Worm (Caenorhabditis elegans) whole organism, late embryonic: Measurements from ENCODE around the gene spe-49.

ENCODE experiments used
- C38D4.7 ChIP-seq: fragments of 200-800 bp; sonication (Bioruptor generic); optimal IDR thresholded peaks from 2 replicates; lab custom pipeline; 2018; ENCODE audit warnings: mild to moderate bottlenecking, missing genetic modification characterization, moderate library complexity, missing compliant biosample characterization
- F13H6.1 ChIP-seq: sonication (generic microtip); optimal IDR thresholded peaks from 2 replicates; lab custom pipeline; 2016; ENCODE audit warnings: missing genetic modification characterization, missing compliant biosample characterization
- K02D7.2 ChIP-seq: sonication (generic microtip); optimal IDR thresholded peaks from 2 replicates; lab custom pipeline; 2017; ENCODE audit warnings: mild to moderate bottlenecking, missing genetic modification characterization, missing compliant biosample characterization
- K09A11.1 ChIP-seq: sonication (generic microtip); optimal IDR thresholded peaks from 2 replicates; lab custom pipeline; 2017; ENCODE audit warnings: antibody characterized with exemption, mild to moderate bottlenecking, missing genetic modification characterization, missing compliant biosample characterization; ENCODE audit not compliant: insufficient read depth
- T23F11.4 ChIP-seq: fragments of 200-800 bp; sonication (Bioruptor generic); optimal IDR thresholded peaks from 2 replicates; lab custom pipeline; 2018; ENCODE audit warnings: mild to moderate bottlenecking, missing genetic modification characterization, missing compliant biosample characterization
- ahr-1 ChIP-seq: sonication (generic microtip); optimal IDR thresholded peaks from 2 replicates; lab custom pipeline; 2016; ENCODE audit warnings: missing genetic modification characterization, missing compliant biosample characterization
- ama-1 ChIP-seq: fragments of 150-350 bp; optimal IDR thresholded peaks from 2 replicates; lab custom pipeline; 2014
- ceh-2 ChIP-seq: sonication (generic microtip); optimal IDR thresholded peaks from 2 replicates; lab custom pipeline; 2016; ENCODE audit warnings: missing genotype, missing genetic modification characterization, missing compliant biosample characterization
- ceh-24 ChIP-seq: sonication (generic microtip); optimal IDR thresholded peaks from 2 replicates; lab custom pipeline; 2016; ENCODE audit warnings: mild to moderate bottlenecking, missing genetic modification characterization, missing compliant biosample characterization
- ceh-9 ChIP-seq: sonication (generic microtip); optimal IDR thresholded peaks from 2 replicates; lab custom pipeline; 2016; ENCODE audit warnings: mild to moderate bottlenecking, missing genetic modification characterization, inconsistent platforms, missing compliant biosample characterization
- che-1 ChIP-seq: sonication (generic microtip); optimal IDR thresholded peaks from 2 replicates; lab custom pipeline; 2016; ENCODE audit warnings: mild to moderate bottlenecking, missing genetic modification characterization, missing compliant biosample characterization
- dmd-4 ChIP-seq: sonication (generic microtip); optimal IDR thresholded peaks from 2 replicates; lab custom pipeline; 2016; ENCODE audit warnings: borderline replicate concordance, missing genetic modification characterization, missing compliant biosample characterization
- elt-2 ChIP-seq: sonication (generic microtip); optimal IDR thresholded peaks from 2 replicates; lab custom pipeline; 2016; ENCODE audit warnings: missing genetic modification reagents, missing genetic modification characterization, missing compliant biosample characterization
- elt-4 ChIP-seq: sonication (generic microtip); optimal IDR thresholded peaks from 2 replicates; lab custom pipeline; 2016; ENCODE audit warnings: missing genetic modification characterization, missing compliant biosample characterization
- ets-4 ChIP-seq: sonication (generic microtip); optimal IDR thresholded peaks from 2 replicates; lab custom pipeline; 2016; ENCODE audit warnings: missing genetic modification characterization, missing compliant biosample characterization
- eyg-1 ChIP-seq: sonication (generic microtip); optimal IDR thresholded peaks from 2 replicates; lab custom pipeline; 2016; ENCODE audit warnings: missing genotype, missing genetic modification characterization, missing compliant biosample characterization
- fkh-10 ChIP-seq: fragments of 150-350 bp; optimal IDR thresholded peaks from 2 replicates; lab custom pipeline; 2014; ENCODE audit warnings: missing biosample characterization, missing genetic modification reagents, missing genetic modification characterization
- fkh-6 ChIP-seq: sonication (generic microtip); optimal IDR thresholded peaks from 2 replicates; lab custom pipeline; 2016; ENCODE audit warnings: missing genetic modification characterization, missing compliant biosample characterization
- gmeb-2 ChIP-seq: sonication (generic microtip); optimal IDR thresholded peaks from 2 replicates; lab custom pipeline; 2016; ENCODE audit warnings: missing genetic modification characterization, inconsistent platforms, missing compliant biosample characterization
- hlh-15 ChIP-seq: sonication (generic microtip); optimal IDR thresholded peaks from 2 replicates; lab custom pipeline; 2016; ENCODE audit warnings: missing genetic modification characterization, missing compliant biosample characterization
- hlh-30 ChIP-seq: sonication (generic microtip); optimal IDR thresholded peaks from 2 replicates; lab custom pipeline; 2017; ENCODE audit warnings: antibody characterized with exemption, missing genetic modification characterization, missing compliant biosample characterization; ENCODE audit not compliant: insufficient read depth
- hlh-6 ChIP-seq: sonication (generic microtip); optimal IDR thresholded peaks from 2 replicates; lab custom pipeline; 2016; ENCODE audit warnings: missing genotype, missing genetic modification characterization, missing compliant biosample characterization
- lim-6 ChIP-seq: sonication (generic microtip); optimal IDR thresholded peaks from 2 replicates; lab custom pipeline; 2016; ENCODE audit warnings: missing genetic modification characterization, missing compliant biosample characterization
- madf-2 ChIP-seq: sonication (generic microtip); optimal IDR thresholded peaks from 2 replicates; lab custom pipeline; 2017; ENCODE audit warnings: missing genetic modification characterization, missing compliant biosample characterization
- mec-3 ChIP-seq: sonication (generic microtip); optimal IDR thresholded peaks from 2 replicates; lab custom pipeline; 2016; ENCODE audit warnings: borderline replicate concordance, missing genetic modification characterization, missing compliant biosample characterization
- nfya-1 ChIP-seq: sonication (generic microtip); optimal IDR thresholded peaks from 2 replicates; lab custom pipeline; 2017; ENCODE audit warnings: missing genetic modification characterization, mild to moderate bottlenecking, missing compliant biosample characterization, antibody characterized with exemption, moderate library complexity
- nhr-11 ChIP-seq: fragments of 150-350 bp; optimal IDR thresholded peaks from 2 replicates; lab custom pipeline; 2014; ENCODE audit warnings: missing biosample characterization, missing genetic modification characterization
- pat-9 ChIP-seq: fragments of 200-800 bp; sonication (Bioruptor generic); optimal IDR thresholded peaks from 2 replicates; lab custom pipeline; 2018; ENCODE audit warnings: mild to moderate bottlenecking, missing genetic modification characterization, moderate library complexity, missing compliant biosample characterization
- pha-2 ChIP-seq: sonication (generic microtip); optimal IDR thresholded peaks from 2 replicates; lab custom pipeline; 2017; ENCODE audit warnings: mild to moderate bottlenecking, missing genetic modification characterization, missing compliant biosample characterization
- pros-1 ChIP-seq: fragments of 150-350 bp; optimal IDR thresholded peaks from 2 replicates; lab custom pipeline; 2014; ENCODE audit warnings: missing biosample characterization, missing genetic modification reagents, missing genetic modification characterization
- ref-2 ChIP-seq: sonication (generic microtip); optimal IDR thresholded peaks from 2 replicates; lab custom pipeline; 2016; ENCODE audit warnings: missing genetic modification characterization, missing compliant biosample characterization
- rnt-1 ChIP-seq: sonication (generic microtip); optimal IDR thresholded peaks from 2 replicates; lab custom pipeline; 2016; ENCODE audit warnings: missing genetic modification characterization, missing compliant biosample characterization
- sox-2 ChIP-seq: fragments of 200-800 bp; sonication (Bioruptor generic); IDR thresholded peaks from 2 replicates; pipeline ENCODE4 v1.3.6; 2022; ENCODE audit warnings: missing genetic modification reagents, missing genetic modification characterization, missing compliant biosample characterization
- syd-9 ChIP-seq: sonication (generic microtip); optimal IDR thresholded peaks from 2 replicates; lab custom pipeline; 2016; ENCODE audit warnings: mild to moderate bottlenecking, missing genetic modification characterization, moderate library complexity, missing compliant biosample characterization
- tbx-2 ChIP-seq: sonication (generic microtip); optimal IDR thresholded peaks from 2 replicates; lab custom pipeline; 2016; ENCODE audit warnings: missing genetic modification characterization, missing compliant biosample characterization
- tbx-7 ChIP-seq: sonication (generic microtip); optimal IDR thresholded peaks from 2 replicates; lab custom pipeline; 2016; ENCODE audit warnings: missing genotype, missing genetic modification characterization, missing compliant biosample characterization
- unc-42 ChIP-seq: sonication (generic microtip); optimal IDR thresholded peaks from 2 replicates; lab custom pipeline; 2016; ENCODE audit warnings: missing genotype, missing genetic modification characterization, missing compliant biosample characterization
- unc-55 ChIP-seq: sonication (generic microtip); optimal IDR thresholded peaks from 2 replicates; lab custom pipeline; 2017; ENCODE audit warnings: missing biosample characterization, missing genetic modification reagents, missing genetic modification characterization
- zip-5 ChIP-seq: sonication (generic microtip); optimal IDR thresholded peaks from 2 replicates; lab custom pipeline; 2016; ENCODE audit warnings: missing genetic modification characterization, missing compliant biosample characterization

Gene spe-49

ce11 chrV:6280067-6280466 lies 1.1 kb upstream of the spe-49 start:
- no peak for TF ChIP-seq sox-2 (GFP tag; lab: Robert Waterston, UW)
- no peak for TF ChIP-seq che-1
- TF ChIP-seq fkh-10 (GFP tag; lab: Kevin White, UChicago), result no peak
- no peak for TF ChIP-seq T23F11.4
- no peak for TF ChIP-seq hlh-15 (tag; lab: Kevin White, UChicago)
- no peak for TF ChIP-seq pros-1
- no peak for TF ChIP-seq ceh-24 (tag; lab: Kevin White, UChicago)
- TF ChIP-seq F13H6.1 (tag; lab: Kevin White, UChicago), result no peak
- TF ChIP-seq hlh-6 (tag; lab: Kevin White, UChicago), result no peak
- no peak for TF ChIP-seq lim-6
- no peak for TF ChIP-seq K09A11.1 (tag; lab: Kevin White, UChicago)
- no peak for TF ChIP-seq hlh-30 (tag; lab: Kevin White, UChicago)
- TF ChIP-seq syd-9 (tag; lab: Kevin White, UChicago), result no peak
- no peak for TF ChIP-seq elt-2 (tag; lab: Kevin White, UChicago)
- TF ChIP-seq ahr-1 (tag; lab: Kevin White, UChicago), result no peak
- TF ChIP-seq ceh-9 (tag; lab: Kevin White, UChicago), result no peak
- no peak for TF ChIP-seq unc-55
- no peak for TF ChIP-seq elt-4 (tag; lab: Kevin White, UChicago)
- no peak for TF ChIP-seq madf-2 (tag; lab: Kevin White, UChicago)

ce11 chrV:6286343-6286742 lies 5.2 kb downstream of the spe-49 start, which contains the start of gene srn-1:
Gene srn-1, minus strand, starts transcription at chrV:6286443.
- TF ChIP-seq rnt-1 (tag; lab: Kevin White, UChicago), result no peak
- no peak for TF ChIP-seq K02D7.2
- TF ChIP-seq ets-4 (tag; lab: Kevin White, UChicago), result no peak
- no peak for TF ChIP-seq C38D4.7
- no peak for TF ChIP-seq ceh-2 (tag; lab: Kevin White, UChicago)
- no peak for TF ChIP-seq fkh-6 (tag; lab: Kevin White, UChicago)
- TF ChIP-seq, all 69 proteins: peak for 0

ce11 chrV:6288607-6289006 lies 7.4 kb downstream of the spe-49 start, which contains the start of gene K12B6.11:
Gene K12B6.11, plus strand, starts transcription at chrV:6288907.
- TF ChIP-seq fkh-6 (tag; lab: Kevin White, UChicago) (no peak), ama-1 (lab: Kevin White, UChicago) (no peak), nhr-11 (tag; lab: Kevin White, UChicago) (no peak), elt-4 (tag; lab: Kevin White, UChicago) (no peak)
- TF ChIP-seq, all 69 proteins: peak for 0

- TF ChIP-seq nfya-1 (tag; lab: Kevin White, UChicago), result no peak
- no peak for TF ChIP-seq zip-5 (tag; lab: Kevin White, UChicago)
- TF ChIP-seq mec-3 (tag; lab: Kevin White, UChicago), result no peak
- no peak for TF ChIP-seq tbx-7 (tag; lab: Kevin White, UChicago)
Measured at ce11 chrV:6291301-6291700, 10.1 kb downstream of the spe-49 start.

- TF ChIP-seq tbx-2 (tag; lab: Kevin White, UChicago), result no peak
- no peak for TF ChIP-seq unc-42 (tag; lab: Kevin White, UChicago)
- TF ChIP-seq pros-1, result no peak
- no peak for TF ChIP-seq ceh-9 (tag; lab: Kevin White, UChicago)
- no peak for TF ChIP-seq ceh-2 (tag; lab: Kevin White, UChicago)
- TF ChIP-seq hlh-6 (tag; lab: Kevin White, UChicago), result no peak
- TF ChIP-seq rnt-1 (tag; lab: Kevin White, UChicago), result no peak
- no peak for TF ChIP-seq ref-2 (tag; lab: Kevin White, UChicago)
- no peak for TF ChIP-seq gmeb-2
- TF ChIP-seq pat-9 (tag; lab: Kevin White, UChicago), result no peak
- TF ChIP-seq nfya-1 (tag; lab: Kevin White, UChicago), result no peak
- no peak for TF ChIP-seq pha-2
- TF ChIP-seq dmd-4 (tag; lab: Kevin White, UChicago), result no peak
- TF ChIP-seq F13H6.1 (tag; lab: Kevin White, UChicago), result no peak
- TF ChIP-seq fkh-6 (tag; lab: Kevin White, UChicago), result no peak
- no peak for TF ChIP-seq eyg-1 (tag; lab: Kevin White, UChicago)
Measured at ce11 chrV:6292401-6292800, 11.2 kb downstream of the spe-49 start, which contains the start of gene K12B6.9. Gene K12B6.9, minus strand, starts transcription at chrV:6292666.
